Worm (Caenorhabditis elegans) whole organism, young adult: ENCODE results near the gene clec-240.

Experiments
- F49E8.2 ChIP-seq: sonication (generic microtip); optimal IDR thresholded peaks from 3 replicates; lab custom pipeline; 2017; ENCODE audit warnings: missing genetic modification characterization, mild to moderate bottlenecking, missing compliant biosample characterization, antibody characterized with exemption, moderate library complexity; ENCODE audit not compliant: insufficient read depth
- ama-1 ChIP-seq, 3 experiments: fragments of 150-350 bp in 1 of 3; sonication (generic microtip) in 2 of 3; optimal IDR thresholded peaks; 2 replicates each; lab custom pipeline; 2014 to 2018; ENCODE audit warnings: missing biosample characterization in 2 of 3, missing genetic modification characterization in 2 of 3, missing genetic modification reagents in 2 of 3

ce11 chrV:16966636-16967035 lies 43.2 kb upstream of the clec-240 start, which contains the start of gene fbxa-90:
- TF ChIP-seq ama-1 (optimal IDR thresholded peaks at IDR 0.05; lab: Kevin White, UChicago) = no peak
- TF ChIP-seq ama-1 (GFP tag; optimal IDR thresholded peaks at IDR 0.05; lab: Kevin White, UChicago) = no peak
- no peak for TF ChIP-seq F49E8.2 (tag; lab: Kevin White, UChicago)
